Fruit fly (Drosophila melanogaster) whole organism, embryonic: ENCODE results near the gene CG12075.

ENCODE experiments used
- ATbp ChIP-seq: fragments of 200-800 bp; sonication (Bioruptor generic); optimal IDR thresholded peaks from 2 replicates; lab custom pipeline; 2017; ENCODE audit warnings: missing biosample characterization, mild to moderate bottlenecking, missing genetic modification characterization, missing genetic modification reagents
- Adf1 ChIP-seq: fragments of 200-800 bp; sonication (Bioruptor generic); IDR thresholded peaks from 2 replicates; pipeline ENCODE4 v1.3.6; 2022; ENCODE audit warnings: missing biosample characterization, missing genetic modification characterization
- CG10147 ChIP-seq: fragments of 200-800 bp; sonication (Bioruptor generic); optimal IDR thresholded peaks from 2 replicates; lab custom pipeline; 2019; ENCODE audit warnings: missing biosample characterization, mild to moderate bottlenecking, missing genetic modification characterization, moderate library complexity
- CG10321 ChIP-seq: fragments of 200-800 bp; sonication (Bioruptor generic); IDR thresholded peaks from 2 replicates; pipeline ENCODE4 v1.3.6; 2022; ENCODE audit warnings: missing biosample characterization, missing genetic modification characterization
- CG10462 ChIP-seq: fragments of 200-800 bp; sonication (Bioruptor generic); optimal IDR thresholded peaks from 2 replicates; lab custom pipeline; 2016; ENCODE audit warnings: missing biosample characterization, missing genetic modification characterization
- CG11696 ChIP-seq: fragments of 200-800 bp; sonication (Bioruptor generic); IDR thresholded peaks from 2 replicates; pipeline ENCODE4 v1.3.6; 2022; ENCODE audit warnings: missing biosample characterization, missing genetic modification characterization
- CG17361 ChIP-seq: fragments of 200-800 bp; sonication (Bioruptor generic); IDR thresholded peaks from 3 replicates; pipeline ENCODE4 v1.3.6; 2022; ENCODE audit warnings: missing biosample characterization, missing genetic modification characterization
- CG2202 ChIP-seq: fragments of 200-800 bp; sonication (Bioruptor generic); optimal IDR thresholded peaks from 2 replicates; lab custom pipeline; 2018; ENCODE audit warnings: missing biosample characterization, mild to moderate bottlenecking, missing genetic modification characterization
- CG2712 ChIP-seq: fragments of 200-800 bp; optimal IDR thresholded peaks from 3 replicates; lab custom pipeline; 2019; ENCODE audit warnings: missing biosample characterization, mild to moderate bottlenecking, missing genetic modification characterization, moderate library complexity
- CG31388 ChIP-seq: fragments of 200-800 bp; sonication (Bioruptor generic); optimal IDR thresholded peaks from 2 replicates; lab custom pipeline; 2016; ENCODE audit warnings: missing biosample characterization, missing genetic modification characterization
- CG34224 ChIP-seq: fragments of 200-800 bp; sonication (Bioruptor generic); IDR thresholded peaks from 3 replicates; pipeline ENCODE4 v1.3.6; 2022; ENCODE audit warnings: missing biosample characterization, missing genetic modification characterization; ENCODE audit not compliant: partially characterized antibody
- CG3995 ChIP-seq: fragments of 200-800 bp; sonication (Bioruptor generic); optimal IDR thresholded peaks from 3 replicates; lab custom pipeline; 2016; ENCODE audit warnings: missing biosample characterization, missing genetic modification characterization
- CG6854 ChIP-seq: fragments of 200-800 bp; sonication (Bioruptor generic); optimal IDR thresholded peaks from 3 replicates; lab custom pipeline; 2017; ENCODE audit warnings: missing biosample characterization, mild to moderate bottlenecking, missing genetic modification characterization
- CG7928 ChIP-seq: fragments of 200-800 bp; sonication (Bioruptor generic); optimal IDR thresholded peaks from 2 replicates; lab custom pipeline; 2017; ENCODE audit warnings: missing biosample characterization, mild to moderate bottlenecking, missing genetic modification characterization
- CG8944 ChIP-seq: fragments of 200-800 bp; sonication (Bioruptor generic); optimal IDR thresholded peaks from 3 replicates; lab custom pipeline; 2016; ENCODE audit warnings: missing biosample characterization, missing genetic modification characterization
- CHES-1-like ChIP-seq: fragments of 200-800 bp; sonication (Bioruptor generic); optimal IDR thresholded peaks from 2 replicates; lab custom pipeline; 2016; ENCODE audit warnings: missing biosample characterization, missing genetic modification characterization
- Dfd ChIP-seq, 2 experiments: fragments of >200 bp; optimal IDR thresholded peaks; 2 replicates each; lab custom pipeline; 2017; ENCODE audit warnings: missing biosample characterization in 2 of 2, missing genetic modification characterization in 2 of 2
- HLHmδ ChIP-seq: fragments of 200-800 bp; sonication (Bioruptor generic); optimal IDR thresholded peaks from 2 replicates; lab custom pipeline; 2018; ENCODE audit warnings: missing biosample characterization, mild to moderate bottlenecking, missing genetic modification characterization, moderate library complexity
- Hey ChIP-seq: fragments of 200-800 bp; sonication (Bioruptor generic); optimal IDR thresholded peaks from 3 replicates; lab custom pipeline; 2018; ENCODE audit warnings: missing biosample characterization, mild to moderate bottlenecking, missing genetic modification characterization
- HmgZ ChIP-seq: fragments of 200-800 bp; sonication (Bioruptor generic); optimal IDR thresholded peaks from 2 replicates; lab custom pipeline; 2018; ENCODE audit warnings: missing biosample characterization, mild to moderate bottlenecking, missing genetic modification characterization
- MTF-1 ChIP-seq: fragments of 200-800 bp; sonication (Bioruptor generic); optimal IDR thresholded peaks from 2 replicates; lab custom pipeline; 2018; ENCODE audit warnings: missing biosample characterization, mild to moderate bottlenecking, missing genetic modification characterization, borderline replicate concordance
- Spps ChIP-seq: fragments of 200-800 bp; sonication (Bioruptor generic); optimal IDR thresholded peaks from 2 replicates; lab custom pipeline; 2018; ENCODE audit warnings: missing biosample characterization, mild to moderate bottlenecking, missing genetic modification characterization
- Trl ChIP-seq, 3 experiments: fragments of >200 bp in 2 of 3; fragments of 200-800 bp in 1 of 3; sonication (Bioruptor generic) in 1 of 3; optimal IDR thresholded peaks; 2 replicates in 1 of 3; 3 replicates in 2 of 3; lab custom pipeline; 2016 to 2017; ENCODE audit warnings: missing biosample characterization in 1 of 3, missing genetic modification characterization in 1 of 3
- bigmax ChIP-seq: fragments of 200-800 bp; sonication (Bioruptor generic); optimal IDR thresholded peaks from 2 replicates; lab custom pipeline; 2018; ENCODE audit warnings: missing biosample characterization, mild to moderate bottlenecking, missing genetic modification characterization
- chif ChIP-seq, 2 experiments: fragments of 200-800 bp; sonication (Bioruptor generic); optimal IDR thresholded peaks; 3 replicates each; lab custom pipeline; 2016; ENCODE audit warnings: missing biosample characterization in 2 of 2, missing genetic modification characterization in 2 of 2
- dimm ChIP-seq: fragments of 200-800 bp; sonication (Bioruptor generic); IDR thresholded peaks from 2 replicates; pipeline ENCODE4 v1.3.6; 2022; ENCODE audit warnings: missing biosample characterization, missing genetic modification characterization
- gcm2 ChIP-seq: fragments of 200-800 bp; sonication (Bioruptor generic); optimal IDR thresholded peaks from 2 replicates; lab custom pipeline; 2016; ENCODE audit warnings: missing biosample characterization, missing genetic modification characterization
- hth ChIP-seq: fragments of >200 bp; optimal IDR thresholded peaks from 2 replicates; lab custom pipeline; 2017; ENCODE audit warnings: inconsistent platforms
- insv ChIP-seq, 2 experiments: fragments of 200-800 bp; sonication (Bioruptor generic); optimal IDR thresholded peaks; 3 replicates each; lab custom pipeline; 2016 to 2018; ENCODE audit warnings: missing biosample characterization in 2 of 2, missing genetic modification characterization in 2 of 2
- jigr1 ChIP-seq: fragments of 200-800 bp; sonication (Bioruptor generic); IDR thresholded peaks from 3 replicates; pipeline ENCODE4 v1.3.6; 2022; ENCODE audit warnings: missing biosample characterization, missing genetic modification characterization
- kah ChIP-seq: fragments of 200-800 bp; sonication (Bioruptor generic); optimal IDR thresholded peaks from 2 replicates; lab custom pipeline; 2018; ENCODE audit warnings: missing biosample characterization, mild to moderate bottlenecking, missing genetic modification characterization
- maf-S ChIP-seq: fragments of 200-800 bp; sonication (Bioruptor generic); optimal IDR thresholded peaks from 2 replicates; lab custom pipeline; 2016; ENCODE audit warnings: missing biosample characterization, missing genetic modification characterization
- pb ChIP-seq: fragments of 200-800 bp; sonication (Bioruptor generic); optimal IDR thresholded peaks from 3 replicates; lab custom pipeline; 2016; ENCODE audit warnings: missing biosample characterization, missing genetic modification characterization
- pfk ChIP-seq: fragments of 200-800 bp; sonication (Bioruptor generic); optimal IDR thresholded peaks from 2 replicates; lab custom pipeline; 2018; ENCODE audit warnings: missing biosample characterization, mild to moderate bottlenecking, missing genetic modification characterization, moderate library complexity
- sc ChIP-seq, 3 experiments: fragments of >200 bp in 2 of 3; fragments of 200-800 bp in 1 of 3; sonication (Bioruptor generic) in 1 of 3; optimal IDR thresholded peaks; 2 replicates in 2 of 3; 3 replicates in 1 of 3; lab custom pipeline; 2017; ENCODE audit warnings: mild to moderate bottlenecking in 1 of 3, missing biosample characterization in 1 of 3, missing genetic modification characterization in 1 of 3, missing genetic modification reagents in 1 of 3
- sd ChIP-seq: fragments of 200-800 bp; sonication (Bioruptor generic); optimal IDR thresholded peaks from 3 replicates; lab custom pipeline; 2018; ENCODE audit warnings: missing biosample characterization, mild to moderate bottlenecking, missing genetic modification characterization, moderate library complexity
- sens ChIP-seq: fragments of 200-800 bp; sonication (Bioruptor generic); peaks from one replicate; lab custom pipeline; 2016; ENCODE audit warnings: missing biosample characterization, missing genetic modification characterization
- sisA ChIP-seq: fragments of 200-800 bp; sonication (Bioruptor generic); IDR thresholded peaks from 2 replicates; pipeline ENCODE4 v1.3.6; 2022; ENCODE audit warnings: missing biosample characterization, missing genetic modification characterization
- slbo ChIP-seq: fragments of 200-800 bp; sonication (Bioruptor generic); IDR thresholded peaks from 2 replicates; pipeline ENCODE4 v1.3.6; 2022; ENCODE audit warnings: missing biosample characterization, missing genetic modification characterization
- so ChIP-seq: fragments of 200-800 bp; sonication (Bioruptor generic); IDR thresholded peaks from 3 replicates; pipeline ENCODE4 v1.3.6; 2022; ENCODE audit warnings: missing biosample characterization, missing genetic modification characterization
- trem ChIP-seq: fragments of 200-800 bp; optimal IDR thresholded peaks from 3 replicates; lab custom pipeline; 2019; ENCODE audit warnings: missing biosample characterization, mild to moderate bottlenecking, missing genetic modification characterization, moderate library complexity
- tup ChIP-seq: fragments of 200-800 bp; sonication (Bioruptor generic); optimal IDR thresholded peaks from 2 replicates; lab custom pipeline; 2016; ENCODE audit warnings: missing biosample characterization, mild to moderate bottlenecking, missing genetic modification characterization, moderate library complexity
- wdn ChIP-seq: fragments of 200-800 bp; sonication (Bioruptor generic); IDR thresholded peaks from 2 replicates; pipeline ENCODE4 v1.3.6; 2022; ENCODE audit warnings: missing biosample characterization, missing genetic modification characterization
- z ChIP-seq: fragments of 200-800 bp; sonication (Bioruptor generic); IDR thresholded peaks from 3 replicates; pipeline ENCODE4 v1.3.6; 2022; ENCODE audit warnings: missing biosample characterization, missing genetic modification characterization
- zfh2 ChIP-seq: fragments of 200-800 bp; sonication (Bioruptor generic); optimal IDR thresholded peaks from 2 replicates; lab custom pipeline; 2016; ENCODE audit warnings: missing biosample characterization, missing genetic modification characterization

Gene CG12075

DNA sequence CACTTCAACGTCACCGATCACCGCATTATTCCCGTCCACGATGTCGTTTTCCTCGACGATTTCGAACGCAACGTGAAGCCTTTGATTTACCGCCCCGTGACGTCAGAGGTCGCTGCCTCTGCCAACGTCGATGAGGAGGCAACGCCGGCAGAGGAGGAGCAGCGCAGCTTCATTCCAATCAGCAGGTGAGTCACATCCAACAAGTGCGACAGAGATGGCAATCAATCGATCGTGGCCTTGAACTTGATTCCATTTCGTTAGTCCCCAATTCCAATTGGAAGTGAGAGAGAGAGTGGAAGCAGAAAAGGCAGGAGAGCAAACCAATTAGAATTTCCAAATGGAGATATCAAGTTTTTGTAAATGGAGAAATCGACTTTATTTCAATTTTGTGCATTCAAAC is 70.0 kb downstream of the CG12075 start (continued):
- TF ChIP-seq wdn (GFP tag; lab: Robert Waterston, UW): no peak
- TF ChIP-seq CG10462 (GFP tag; lab: Kevin White, UChicago): no peak
- TF ChIP-seq bigmax: no peak
- no peak for TF ChIP-seq chif (GFP tag; optimal IDR thresholded peaks at IDR 0.05; lab: Kevin White, UChicago)
- TF ChIP-seq CG10147 (GFP tag; lab: Kevin White, UChicago): no peak
- no peak for TF ChIP-seq CHES-1-like
- no peak for TF ChIP-seq jigr1 (GFP tag; lab: Robert Waterston, UW)
- no peak for TF ChIP-seq maf-S
- TF ChIP-seq Adf1 (GFP tag; lab: Robert Waterston, UW): peak; percentile 80
- TF ChIP-seq Spps: no peak
- no peak for TF ChIP-seq CG11696 (GFP tag; lab: Robert Waterston, UW)
- no peak for TF ChIP-seq pfk (GFP tag; lab: Kevin White, UChicago)
- TF ChIP-seq CG7928 (GFP tag; lab: Kevin White, UChicago): no peak
- no peak for TF ChIP-seq Hey (tag; lab: Kevin White, UChicago)
- no peak for TF ChIP-seq trem (tag; lab: Kevin White, UChicago)
- TF ChIP-seq z (GFP tag; lab: Robert Waterston, UW): no peak
- no peak for TF ChIP-seq pb (GFP tag; lab: Kevin White, UChicago)
- no peak for TF ChIP-seq MTF-1 (GFP tag; lab: Kevin White, UChicago)
- TF ChIP-seq sc (optimal IDR thresholded peaks at IDR 0.05; lab: Kevin White, UChicago): no peak
- TF ChIP-seq sc (GFP tag; optimal IDR thresholded peaks at IDR 0.05; lab: Kevin White, UChicago): no peak
- peak; percentile 18 for TF ChIP-seq sd (tag; lab: Kevin White, UChicago)
- TF ChIP-seq insv (GFP tag; optimal IDR thresholded peaks at IDR 0.05; lab: Kevin White, UChicago): peak; percentile 91 to 97
- TF ChIP-seq sisA (GFP tag; lab: Robert Waterston, UW): no peak
- no peak for TF ChIP-seq so (GFP tag; lab: Robert Waterston, UW)
- TF ChIP-seq CG3995 (GFP tag; lab: Kevin White, UChicago): no peak
- no peak for TF ChIP-seq CG17361
- no peak for TF ChIP-seq CG31388 (GFP tag; lab: Kevin White, UChicago)
- no peak for TF ChIP-seq Dfd (GFP tag; optimal IDR thresholded peaks at IDR 0.05; lab: Kevin White, UChicago)
- no peak for TF ChIP-seq sens
- TF ChIP-seq slbo (GFP tag; lab: Robert Waterston, UW): no peak
- no peak for TF ChIP-seq tup (GFP tag; lab: Kevin White, UChicago)
- TF ChIP-seq ATbp (GFP tag; lab: Kevin White, UChicago): no peak
- no peak for TF ChIP-seq HLHmδ (GFP tag; lab: Kevin White, UChicago)
- no peak for TF ChIP-seq CG2202
- no peak for TF ChIP-seq HmgZ
- no peak for TF ChIP-seq CG2712 (tag; lab: Kevin White, UChicago)
- peak; percentile 35 for TF ChIP-seq kah (GFP tag; lab: Kevin White, UChicago)
- no peak for TF ChIP-seq CG6854
- no peak for TF ChIP-seq gcm2 (GFP tag; lab: Kevin White, UChicago)
- TF ChIP-seq hth (lab: Kevin White, UChicago): no peak
- no peak for TF ChIP-seq CG34224 (GFP tag; lab: Robert Waterston, UW)
- TF ChIP-seq zfh2 (GFP tag; lab: Kevin White, UChicago): no peak
- peak in 1 of 2 experiments; percentile 9 for TF ChIP-seq Trl (optimal IDR thresholded peaks at IDR 0.05; lab: Kevin White, UChicago)
- no peak for TF ChIP-seq Trl (GFP tag; optimal IDR thresholded peaks at IDR 0.05; lab: Kevin White, UChicago)
- TF ChIP-seq CG10321: peak; percentile 63
- TF ChIP-seq CG8944 (GFP tag; lab: Kevin White, UChicago): no peak
- TF ChIP-seq dimm (GFP tag; lab: Robert Waterston, UW): no peak
- TF ChIP-seq, all 482 proteins: peak for 11
